Worm (Caenorhabditis elegans) whole organism, L4/young adult: ENCODE results near the gene nlp-64.
A peak's percentile ranks its signal among the peaks of the same experiment; 100 is the strongest.
"Not testable (repeated sequence)": the region's sequence is repeated elsewhere in the genome, so short reads cannot be mapped to it uniquely, and the experiment has no call there.

Experiments used
- W03F9.2 ChIP-seq: fragments of 150-350 bp; optimal IDR thresholded peaks from 2 replicates; lab custom pipeline; 2014; ENCODE audit warnings: missing biosample characterization, missing genetic modification characterization
- dao-5 ChIP-seq: sonication (generic microtip); optimal IDR thresholded peaks from 2 replicates; lab custom pipeline; 2016; ENCODE audit warnings: missing genotype, missing genetic modification characterization, moderate library complexity, missing compliant biosample characterization
- him-1 ChIP-seq: sonication (generic microtip); optimal IDR thresholded peaks from 2 replicates; lab custom pipeline; 2016; ENCODE audit warnings: missing genotype, missing genetic modification reagents, missing genetic modification characterization, missing compliant biosample characterization

nlp-64 gene

DNA sequence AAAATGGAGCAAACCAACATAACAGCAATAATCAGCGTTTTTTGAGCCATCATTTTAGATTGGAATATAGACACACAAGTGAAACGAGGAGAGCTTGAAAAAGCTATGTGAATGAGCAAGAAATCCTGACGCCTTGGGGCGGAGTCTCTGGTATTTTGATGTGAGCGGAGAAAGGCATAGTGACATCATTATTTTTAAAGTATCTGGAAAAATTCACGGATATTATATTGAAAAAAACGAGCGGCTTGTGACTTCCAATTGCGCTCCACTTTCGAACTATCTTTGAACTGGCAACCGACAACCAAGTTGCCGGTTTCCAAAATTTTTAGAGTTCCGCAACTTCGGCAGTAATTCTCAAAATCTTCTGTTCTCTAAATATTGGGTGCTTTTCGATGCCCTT lies at the start of gene nlp-64:
Gene nlp-64, minus strand, starts transcription at position 101 of the 400 bp plus-strand sequence.
- TF ChIP-seq him-1 (no peak), dao-5 (tag; lab: Kevin White, UChicago) (no peak), W03F9.2 (tag; lab: Kevin White, UChicago) (no peak)

DNA sequence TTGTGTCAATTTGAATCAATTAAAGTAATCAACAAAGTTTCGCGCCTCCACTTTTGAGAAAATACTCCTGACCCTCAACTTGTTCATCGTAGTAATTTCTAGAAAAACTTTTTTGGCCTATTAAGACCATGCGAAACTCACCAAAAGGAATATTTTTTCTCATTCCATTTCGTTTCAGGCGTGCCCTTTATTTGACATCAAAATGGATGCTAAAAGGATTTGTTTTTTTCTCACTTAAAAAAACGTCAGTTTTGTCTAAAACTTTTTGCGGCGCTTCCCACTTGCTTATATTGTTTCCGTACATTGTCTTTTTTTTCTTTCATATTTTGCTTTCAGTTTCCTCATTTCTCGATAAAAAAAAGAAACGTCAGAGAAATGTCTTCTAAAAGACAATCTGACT lies 49.4 kb upstream of the nlp-64 start, which contains the start of gene C04E7.5:
Gene C04E7.5, plus strand, starts transcription at position 301 of the 400 bp plus-strand sequence.
- TF ChIP-seq dao-5 (tag; lab: Kevin White, UChicago), result no peak
- no peak for TF ChIP-seq W03F9.2 (tag; lab: Kevin White, UChicago)
- no peak for TF ChIP-seq him-1

DNA sequence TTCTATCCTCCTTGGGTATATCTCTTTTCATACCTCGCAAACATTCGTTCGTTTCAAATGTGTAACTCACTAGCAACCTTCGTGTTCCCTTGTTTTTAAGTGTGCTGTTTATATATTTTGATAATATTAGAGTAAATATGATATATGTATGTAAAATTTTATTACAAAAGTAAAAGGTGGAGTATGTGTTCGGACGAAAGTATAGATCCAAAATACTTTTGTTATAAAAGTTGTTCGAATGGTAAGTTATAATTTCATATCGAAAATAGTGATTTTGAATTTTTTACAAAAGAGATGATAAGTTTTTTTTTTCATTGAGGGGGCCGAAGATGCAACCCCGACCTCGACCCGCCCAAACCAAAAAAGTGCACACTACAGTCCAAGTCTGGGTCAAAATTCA lies 46.7 kb upstream of the nlp-64 start, which contains the start of gene C04E7.1:
Gene C04E7.1, plus strand, starts transcription at position 301 of the 400 bp plus-strand sequence.
- TF ChIP-seq him-1 (no peak), W03F9.2 (tag; lab: Kevin White, UChicago) (no peak), dao-5 (tag; lab: Kevin White, UChicago) (no peak)

ce11 chrX:353134-353669 lies 42.1 kb upstream of the nlp-64 start, which contains the start of gene sor-3:
TSS of gene sor-3 (plus strand) at chrX:353619.
- TF ChIP-seq W03F9.2 (tag; lab: Kevin White, UChicago) (no peak), him-1 (peak; percentile 61)

DNA sequence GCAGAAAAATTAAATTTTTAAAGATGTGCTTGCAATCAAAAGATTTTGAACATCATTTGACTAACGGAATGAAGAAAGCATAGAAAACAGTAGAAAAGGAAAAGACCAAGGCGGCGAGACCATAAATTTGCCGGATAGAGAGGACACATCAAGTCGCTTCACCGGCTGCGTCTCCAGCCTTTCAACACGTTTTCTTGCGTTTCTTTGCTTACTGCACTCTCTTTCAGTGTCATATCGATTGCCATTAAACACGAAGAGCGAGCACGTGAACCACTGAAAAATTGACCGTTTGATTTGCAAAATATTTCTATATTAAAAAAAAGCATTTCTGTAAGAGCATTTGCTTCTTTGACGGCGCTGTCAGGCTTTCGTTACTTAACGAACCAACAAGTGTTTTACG lies 37.0 kb upstream of the nlp-64 start:
- no peak for TF ChIP-seq him-1
- TF ChIP-seq W03F9.2 (tag; lab: Kevin White, UChicago), result no peak
- TF ChIP-seq dao-5 (tag; lab: Kevin White, UChicago), result no peak

DNA sequence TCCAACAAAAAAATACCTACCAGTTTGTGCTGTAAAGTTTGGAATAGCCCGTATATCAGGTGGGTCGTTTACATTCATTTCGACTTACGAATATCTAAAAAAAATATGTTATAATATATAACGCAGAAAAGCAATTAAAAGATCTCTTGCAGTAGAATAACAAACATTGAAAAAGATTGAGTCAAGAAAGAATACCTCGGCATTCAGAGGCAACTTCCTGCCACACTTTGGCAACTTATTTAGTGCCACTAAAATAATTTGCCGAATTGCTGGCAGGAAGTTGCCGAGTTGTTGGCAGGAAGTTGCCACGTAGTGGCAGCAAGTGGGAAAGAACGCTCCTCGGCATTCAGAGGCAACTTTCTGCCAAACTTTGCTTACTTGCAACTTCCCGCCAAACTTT lies 36.0 kb upstream of the nlp-64 start, which contains the start of gene C04E7.3:
Gene C04E7.3, minus strand, starts transcription at position 101 of the 400 bp plus-strand sequence.
- not testable (repeated sequence) for TF ChIP-seq W03F9.2 (tag; lab: Kevin White, UChicago); him-1; dao-5 (tag; lab: Kevin White, UChicago)

ce11 chrX:343822-344221 lies 32.7 kb upstream of the nlp-64 start:
- TF ChIP-seq dao-5 (tag; lab: Kevin White, UChicago) (no peak), him-1 (no peak), W03F9.2 (tag; lab: Kevin White, UChicago) (no peak)

DNA sequence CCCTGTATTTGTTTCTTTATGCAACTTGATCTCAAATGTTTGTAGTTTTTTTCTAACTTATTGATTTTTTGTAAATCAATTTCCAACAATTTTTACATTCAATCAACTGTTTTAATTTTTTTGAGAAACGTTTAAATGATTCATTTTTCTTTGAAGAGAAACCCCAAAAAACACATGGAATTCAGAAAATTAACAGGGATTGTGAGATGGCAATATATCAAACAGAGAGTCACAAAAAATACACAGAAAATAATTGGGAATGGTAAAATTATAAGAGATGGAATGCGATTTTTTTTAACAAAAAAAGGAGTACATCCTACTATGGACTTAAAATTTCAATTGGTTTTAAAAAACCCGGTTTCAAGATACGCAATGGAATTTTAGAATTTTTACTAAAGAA lies 23.3 kb upstream of the nlp-64 start:
- TF ChIP-seq dao-5 (tag; lab: Kevin White, UChicago) (no peak), him-1 (no peak), W03F9.2 (tag; lab: Kevin White, UChicago) (no peak)

DNA sequence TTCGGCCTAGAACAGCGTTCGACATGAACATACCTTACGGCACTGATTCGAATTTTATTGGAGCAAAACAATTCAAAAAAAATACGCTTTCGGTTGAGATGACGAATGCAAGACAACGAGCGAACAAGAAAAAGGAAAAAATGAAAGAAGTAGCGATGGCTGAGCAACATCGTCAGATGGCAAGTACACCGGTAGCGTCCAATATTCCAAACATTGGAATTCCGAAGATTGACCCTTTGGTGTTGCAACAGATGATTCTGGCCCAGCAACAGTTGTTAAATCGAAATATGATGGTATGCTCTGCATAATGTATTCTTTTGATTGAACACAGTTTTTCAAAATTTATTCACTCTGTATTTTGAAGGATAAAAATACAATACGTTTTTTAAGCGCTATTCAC lies 21.5 kb upstream of the nlp-64 start:
- TF ChIP-seq dao-5 (tag; lab: Kevin White, UChicago) (no peak), him-1 (no peak), W03F9.2 (tag; lab: Kevin White, UChicago) (no peak)

ce11 chrX:328736-329135 lies 17.6 kb upstream of the nlp-64 start:
- TF ChIP-seq him-1 (no peak), W03F9.2 (tag; lab: Kevin White, UChicago) (no peak), dao-5 (tag; lab: Kevin White, UChicago) (no peak)

DNA sequence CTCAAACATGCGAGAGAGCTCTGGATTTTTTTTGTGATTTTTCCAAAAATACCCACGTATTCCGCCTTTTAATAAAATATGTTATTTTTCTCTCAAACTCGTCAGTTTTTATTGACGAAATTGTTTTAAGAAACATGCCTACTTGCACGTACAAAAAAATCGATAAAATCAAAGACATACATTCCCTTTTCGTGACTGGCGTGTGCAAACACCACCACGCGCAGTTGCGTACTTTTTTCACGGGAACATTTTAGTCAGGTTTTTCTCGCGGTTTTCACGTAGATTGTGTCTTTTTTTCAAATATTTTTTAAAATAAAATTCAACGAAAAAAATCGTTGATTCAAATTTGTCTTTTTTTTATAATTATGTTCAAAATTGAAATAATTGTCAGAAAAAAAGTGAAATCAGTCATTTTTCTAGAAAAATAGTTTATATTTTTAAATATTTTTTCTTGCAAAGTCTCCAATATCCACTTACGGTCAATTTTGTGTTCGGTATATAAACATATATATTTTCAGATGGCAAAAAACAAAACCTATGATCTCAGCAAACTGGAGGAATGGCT lies 14.6 kb upstream of the nlp-64 start, which contains the start of gene M02E1.1:
Gene M02E1.1, plus strand, starts transcription at position 515 of the 565 bp plus-strand sequence.
- TF ChIP-seq him-1 (no peak), W03F9.2 (tag; lab: Kevin White, UChicago) (peak; percentile 53)

- TF ChIP-seq dao-5 (tag; lab: Kevin White, UChicago) (no peak), him-1 (peak; percentile 43), W03F9.2 (tag; lab: Kevin White, UChicago) (peak; percentile 45)
These were observed 12.9 kb upstream of the nlp-64 start for ce11 chrX:324021-324420.

DNA sequence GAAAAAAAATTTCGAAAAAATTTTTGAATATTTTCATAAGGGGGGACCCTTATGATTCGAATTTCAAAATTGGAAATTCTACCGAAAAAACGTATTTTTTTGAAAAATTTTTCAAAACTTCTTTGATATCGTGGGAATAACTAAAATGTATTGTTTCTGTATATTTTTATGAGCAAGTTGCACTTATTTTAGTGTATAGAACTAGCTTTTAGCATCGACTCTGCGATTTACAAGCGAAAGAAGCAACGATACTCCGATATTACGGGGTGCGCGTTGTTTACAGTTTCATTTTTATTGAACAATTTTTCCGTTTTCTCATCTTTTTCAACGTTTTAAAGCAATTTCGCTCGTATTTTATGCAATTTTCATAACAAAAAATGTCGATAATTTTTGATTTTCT lies 11.1 kb upstream of the nlp-64 start, which contains the start of gene M02E1.3:
Gene M02E1.3, plus strand, starts transcription at position 301 of the 400 bp plus-strand sequence.
- not testable (repeated sequence) for TF ChIP-seq dao-5 (tag; lab: Kevin White, UChicago); W03F9.2 (tag; lab: Kevin White, UChicago); him-1

ce11 chrX:312908-313307 lies 1.8 kb upstream of the nlp-64 start, which contains the start of gene M02E1.4:
TSS of gene M02E1.4 (plus strand) at chrX:313274.
- TF ChIP-seq dao-5 (tag; lab: Kevin White, UChicago) (no peak), W03F9.2 (tag; lab: Kevin White, UChicago) (no peak), him-1 (no peak)
